Worm (Caenorhabditis elegans) whole organism, L3 larva: Measurements from ENCODE around the gene AC7.3.

Experiments used
- aly-2 ChIP-seq: fragments of 150-350 bp; optimal IDR thresholded peaks from 2 replicates; lab custom pipeline; 2014; ENCODE audit warnings: missing biosample characterization, missing genetic modification characterization
- ama-1 ChIP-seq: fragments of 150-350 bp; optimal IDR thresholded peaks from 2 replicates; lab custom pipeline; 2018
- ceh-16 ChIP-seq: sonication (generic microtip); optimal IDR thresholded peaks from 2 replicates; lab custom pipeline; 2017; ENCODE audit warnings: missing biosample characterization, missing genetic modification characterization
- ceh-82 ChIP-seq: fragments of 150-350 bp; optimal IDR thresholded peaks from 2 replicates; lab custom pipeline; 2014; ENCODE audit warnings: missing biosample characterization, missing genetic modification characterization
- daf-12 ChIP-seq: fragments of 150-350 bp; optimal IDR thresholded peaks from 2 replicates; lab custom pipeline; 2014; ENCODE audit warnings: missing biosample characterization, missing genetic modification reagents, missing genetic modification characterization
- egl-27 ChIP-seq: sonication (generic microtip); optimal IDR thresholded peaks from 4 replicates; lab custom pipeline; 2017; ENCODE audit warnings: missing biosample characterization, missing genetic modification reagents, missing genetic modification characterization
- egl-5 ChIP-seq: fragments of 150-350 bp; optimal IDR thresholded peaks from 2 replicates; lab custom pipeline; 2017; ENCODE audit warnings: missing biosample characterization, missing genetic modification reagents, missing genetic modification characterization, inconsistent platforms
- elt-1 ChIP-seq: fragments of 150-350 bp; optimal IDR thresholded peaks from 2 replicates; lab custom pipeline; 2014; ENCODE audit warnings: missing biosample characterization, missing genetic modification characterization
- elt-2 ChIP-seq: sonication (generic microtip); optimal IDR thresholded peaks from 2 replicates; lab custom pipeline; 2016; ENCODE audit warnings: missing genetic modification reagents, mild to moderate bottlenecking, missing genetic modification characterization, missing compliant biosample characterization
- elt-3 ChIP-seq, 3 experiments: fragments of 150-350 bp in 1 of 3; sonication (generic microtip) in 2 of 3; optimal IDR thresholded peaks; 2 replicates in 2 of 3; 4 replicates in 1 of 3; lab custom pipeline; 2014 to 2017; ENCODE audit warnings: missing biosample characterization in 3 of 3, missing genetic modification characterization in 3 of 3
- eor-1 ChIP-seq, 2 experiments: fragments of 150-350 bp; optimal IDR thresholded peaks; 2 replicates each; lab custom pipeline; 2014 to 2018; ENCODE audit warnings: missing biosample characterization in 2 of 2, missing genetic modification characterization in 2 of 2
- fkh-10 ChIP-seq: sonication (generic microtip); optimal IDR thresholded peaks from 2 replicates; lab custom pipeline; 2017; ENCODE audit warnings: missing biosample characterization, missing genetic modification reagents, missing genetic modification characterization
- fkh-2 ChIP-seq: fragments of 150-350 bp; optimal IDR thresholded peaks from 2 replicates; lab custom pipeline; 2014; ENCODE audit warnings: missing biosample characterization, missing genetic modification reagents, missing genetic modification characterization
- hmg-11 ChIP-seq: sonication (generic microtip); optimal IDR thresholded peaks from 2 replicates; lab custom pipeline; 2016; ENCODE audit warnings: missing genetic modification characterization, missing compliant biosample characterization
- jun-1 ChIP-seq: fragments of 150-350 bp; optimal IDR thresholded peaks from 2 replicates; lab custom pipeline; 2014; ENCODE audit warnings: missing biosample characterization, missing genetic modification reagents, missing genetic modification characterization
- lin-15B ChIP-seq: fragments of 150-350 bp; optimal IDR thresholded peaks from 2 replicates; lab custom pipeline; 2014; ENCODE audit warnings: missing biosample characterization, missing genetic modification characterization
- lin-39 ChIP-seq: fragments of 150-350 bp; optimal IDR thresholded peaks from 2 replicates; lab custom pipeline; 2018; ENCODE audit warnings: missing biosample characterization, missing genetic modification reagents, missing genetic modification characterization
- lsy-12 ChIP-seq: sonication (generic microtip); optimal IDR thresholded peaks from 2 replicates; lab custom pipeline; 2016; ENCODE audit warnings: mild to moderate bottlenecking, missing genetic modification characterization, missing compliant biosample characterization
- mml-1 ChIP-seq: fragments of 150-350 bp; sonication (generic microtip); optimal IDR thresholded peaks from 3 replicates; lab custom pipeline; 2014; ENCODE audit warnings: missing biosample characterization, missing genetic modification characterization
- nfya-1 ChIP-seq: sonication (generic microtip); optimal IDR thresholded peaks from 2 replicates; lab custom pipeline; 2017; ENCODE audit warnings: missing genetic modification characterization, mild to moderate bottlenecking, missing compliant biosample characterization, antibody characterized with exemption, moderate library complexity; ENCODE audit not compliant: insufficient read depth
- nhr-11 ChIP-seq: fragments of 150-350 bp; optimal IDR thresholded peaks from 2 replicates; lab custom pipeline; 2014; ENCODE audit warnings: missing biosample characterization, missing genetic modification characterization
- nhr-12 ChIP-seq: fragments of 150-350 bp; optimal IDR thresholded peaks from 2 replicates; lab custom pipeline; 2014; ENCODE audit warnings: missing biosample characterization, missing genetic modification characterization
- nhr-23 ChIP-seq: fragments of 150-350 bp; optimal IDR thresholded peaks from 2 replicates; lab custom pipeline; 2014; ENCODE audit warnings: missing biosample characterization, missing genetic modification reagents, missing genetic modification characterization
- nhr-237 ChIP-seq: fragments of 150-350 bp; optimal IDR thresholded peaks from 2 replicates; lab custom pipeline; 2014; ENCODE audit warnings: missing biosample characterization, missing genetic modification characterization
- nhr-25 ChIP-seq: sonication (generic microtip); optimal IDR thresholded peaks from 2 replicates; lab custom pipeline; 2017; ENCODE audit warnings: missing biosample characterization, missing genetic modification characterization
- nhr-28 ChIP-seq: fragments of 150-350 bp; optimal IDR thresholded peaks from 2 replicates; lab custom pipeline; 2014; ENCODE audit warnings: missing biosample characterization, missing genetic modification characterization
- nhr-43 ChIP-seq: sonication (generic microtip); optimal IDR thresholded peaks from 2 replicates; lab custom pipeline; 2016; ENCODE audit warnings: mild to moderate bottlenecking, missing genetic modification characterization, missing compliant biosample characterization; ENCODE audit not compliant: poor library complexity, severe bottlenecking
- nhr-67 ChIP-seq: fragments of 150-350 bp; optimal IDR thresholded peaks from 2 replicates; lab custom pipeline; 2014; ENCODE audit warnings: missing biosample characterization, missing genetic modification characterization
- nhr-77 ChIP-seq: fragments of 150-350 bp; optimal IDR thresholded peaks from 2 replicates; lab custom pipeline; 2014; ENCODE audit warnings: missing biosample characterization, missing genetic modification characterization
- pha-4 ChIP-seq: fragments of 150-350 bp; optimal IDR thresholded peaks from 2 replicates; lab custom pipeline; 2014; ENCODE audit warnings: missing biosample characterization, missing genetic modification reagents, missing genetic modification characterization
- pqm-1 ChIP-seq: fragments of 150-350 bp; optimal IDR thresholded peaks from 2 replicates; lab custom pipeline; 2017; ENCODE audit warnings: missing biosample characterization, missing genetic modification characterization, inconsistent platforms
- sea-2 ChIP-seq: fragments of 150-350 bp; sonication (generic microtip); optimal IDR thresholded peaks from 4 replicates; lab custom pipeline; 2014; ENCODE audit warnings: missing biosample characterization, missing genetic modification reagents, missing genetic modification characterization
- skn-1 ChIP-seq: fragments of 150-350 bp; optimal IDR thresholded peaks from 2 replicates; lab custom pipeline; 2014; ENCODE audit warnings: missing biosample characterization, missing genetic modification characterization
- snpc-4 ChIP-seq: fragments of 150-350 bp; optimal IDR thresholded peaks from 2 replicates; lab custom pipeline; 2014; ENCODE audit warnings: missing biosample characterization, missing genetic modification characterization
- tbx-2 ChIP-seq: sonication (generic microtip); optimal IDR thresholded peaks from 2 replicates; lab custom pipeline; 2016; ENCODE audit warnings: mild to moderate bottlenecking, missing genetic modification characterization, missing compliant biosample characterization
- zag-1 ChIP-seq: fragments of 150-350 bp; optimal IDR thresholded peaks from 2 replicates; lab custom pipeline; 2014; ENCODE audit warnings: missing biosample characterization, missing genetic modification characterization
- ztf-11 ChIP-seq: fragments of 150-350 bp; optimal IDR thresholded peaks from 2 replicates; lab custom pipeline; 2014; ENCODE audit warnings: missing biosample characterization, missing genetic modification characterization
- ztf-4 ChIP-seq: fragments of 150-350 bp; optimal IDR thresholded peaks from 2 replicates; lab custom pipeline; 2014; ENCODE audit warnings: missing biosample characterization, missing genetic modification characterization

AC7.3 gene

DNA sequence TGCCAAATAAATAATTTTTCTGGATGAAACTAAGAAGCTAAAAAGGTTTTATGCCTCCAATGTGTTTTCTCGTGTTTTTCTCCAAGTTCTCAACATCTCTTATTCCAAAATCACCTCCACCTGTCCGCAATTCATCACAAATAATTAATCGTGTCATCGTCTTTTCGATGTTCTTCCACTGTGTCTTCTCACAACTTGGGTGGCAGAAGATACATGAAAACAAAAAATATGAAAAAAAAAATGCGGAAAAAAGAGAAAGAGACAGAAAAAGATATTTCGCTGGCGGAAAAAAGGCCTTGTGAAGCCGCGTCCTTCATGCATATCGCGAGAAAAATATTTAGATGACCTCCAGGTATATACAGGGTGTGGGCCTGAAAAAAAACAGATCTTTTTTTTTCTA lies 37.8 kb upstream of the AC7.3 start:
- TF ChIP-seq elt-3 (tag; optimal IDR thresholded peaks at IDR 0.05; lab: Kevin White, UChicago): no peak
- TF ChIP-seq nhr-237 (tag; lab: Kevin White, UChicago): no peak
- no peak for TF ChIP-seq pqm-1 (tag; lab: Kevin White, UChicago)
- no peak for TF ChIP-seq nhr-77 (tag; lab: Kevin White, UChicago)
- no peak for TF ChIP-seq egl-27 (tag; lab: Kevin White, UChicago)
- peak; percentile 15 for TF ChIP-seq nhr-25 (tag; lab: Kevin White, UChicago)
- TF ChIP-seq elt-1: no peak
- no peak for TF ChIP-seq fkh-10 (GFP tag; lab: Kevin White, UChicago)

ce11 chrIV:5076607-5077006 lies 35.0 kb upstream of the AC7.3 start:
- TF ChIP-seq elt-3 (tag; optimal IDR thresholded peaks at IDR 0.05; lab: Kevin White, UChicago) (no peak), lin-15B (tag; lab: Kevin White, UChicago) (no peak), ztf-11 (no peak), fkh-2 (no peak), ztf-4 (tag; lab: Kevin White, UChicago) (no peak), nhr-77 (tag; lab: Kevin White, UChicago) (no peak), zag-1 (tag; lab: Kevin White, UChicago) (no peak), elt-2 (tag; lab: Kevin White, UChicago) (no peak), snpc-4 (tag; lab: Kevin White, UChicago) (no peak), nhr-67 (tag; lab: Kevin White, UChicago) (no peak), daf-12 (no peak), nhr-237 (tag; lab: Kevin White, UChicago) (no peak), skn-1 (tag; lab: Kevin White, UChicago) (no peak), lsy-12 (tag; lab: Kevin White, UChicago) (no peak), ceh-82 (tag; lab: Kevin White, UChicago) (no peak), tbx-2 (tag; lab: Kevin White, UChicago) (no peak), nhr-23 (tag; lab: Kevin White, UChicago) (no peak), aly-2 (no peak), ama-1 (lab: Kevin White, UChicago) (no peak)

- peak; percentile 34 for TF ChIP-seq nhr-25 (tag; lab: Kevin White, UChicago)
- peak; percentile 15 for TF ChIP-seq hmg-11 (tag; lab: Kevin White, UChicago)
- TF ChIP-seq nhr-11 (tag; lab: Kevin White, UChicago): no peak
- TF ChIP-seq nfya-1 (tag; lab: Kevin White, UChicago): peak; percentile 54
- peak; percentile 38 for TF ChIP-seq pha-4 (tag; lab: Kevin White, UChicago)
- TF ChIP-seq nhr-77 (tag; lab: Kevin White, UChicago): no peak
Observed at ce11 chrIV:5077918-5078317, 33.7 kb upstream of the AC7.3 start.

DNA sequence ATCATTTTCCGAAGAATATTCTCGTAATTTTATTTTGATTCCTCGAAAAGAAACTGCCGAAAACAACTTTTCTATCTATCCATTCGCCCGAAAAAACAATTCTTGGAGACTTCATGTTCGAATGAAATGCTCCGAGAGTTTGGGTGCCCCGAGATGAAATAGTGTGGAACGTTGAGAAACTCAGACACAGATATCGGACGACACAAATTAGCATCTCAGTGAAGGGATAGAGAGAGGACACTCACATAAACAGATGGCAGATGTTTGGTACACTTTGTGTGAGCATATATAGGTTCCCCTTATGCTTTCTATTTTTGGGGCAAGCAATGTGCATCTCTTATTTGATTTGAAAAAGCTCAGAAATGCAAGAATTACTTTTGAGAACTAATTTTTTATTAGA lies 32.8 kb upstream of the AC7.3 start:
- no peak for TF ChIP-seq daf-12
- TF ChIP-seq nhr-28 (tag; lab: Kevin White, UChicago): no peak
- no peak for TF ChIP-seq ztf-11
- TF ChIP-seq nfya-1 (tag; lab: Kevin White, UChicago): peak; percentile 19
- no peak for TF ChIP-seq sea-2 (GFP tag; lab: Kevin White, UChicago)
- TF ChIP-seq lin-39 (tag; lab: Kevin White, UChicago): peak; percentile 52
- no peak for TF ChIP-seq ceh-16 (tag; lab: Kevin White, UChicago)
- no peak for TF ChIP-seq nhr-43 (tag; lab: Kevin White, UChicago)
- TF ChIP-seq lin-15B (tag; lab: Kevin White, UChicago): no peak
- TF ChIP-seq egl-27 (tag; lab: Kevin White, UChicago): no peak
- TF ChIP-seq nhr-77 (tag; lab: Kevin White, UChicago): no peak
- TF ChIP-seq hmg-11 (tag; lab: Kevin White, UChicago): peak; percentile 1
- no peak for TF ChIP-seq pha-4 (tag; lab: Kevin White, UChicago)
- TF ChIP-seq fkh-10 (GFP tag; lab: Kevin White, UChicago): no peak
- no peak for TF ChIP-seq tbx-2 (tag; lab: Kevin White, UChicago)
- TF ChIP-seq eor-1 (tag; optimal IDR thresholded peaks at IDR 0.05; lab: Kevin White, UChicago): no peak
- no peak for TF ChIP-seq snpc-4 (tag; lab: Kevin White, UChicago)
- no peak for TF ChIP-seq jun-1
- TF ChIP-seq nhr-12: no peak
- TF ChIP-seq mml-1: no peak
- TF ChIP-seq lsy-12 (tag; lab: Kevin White, UChicago): no peak
- TF ChIP-seq egl-5 (tag; lab: Kevin White, UChicago): peak; percentile 42
- TF ChIP-seq ama-1 (lab: Kevin White, UChicago): no peak
- no peak for TF ChIP-seq nhr-237 (tag; lab: Kevin White, UChicago)
- no peak for TF ChIP-seq elt-2 (tag; lab: Kevin White, UChicago)
- no peak for TF ChIP-seq ztf-4 (tag; lab: Kevin White, UChicago)
- no peak for TF ChIP-seq nhr-67 (tag; lab: Kevin White, UChicago)
- no peak for TF ChIP-seq nhr-23 (tag; lab: Kevin White, UChicago)
- no peak for TF ChIP-seq zag-1 (tag; lab: Kevin White, UChicago)
